Worm (Caenorhabditis elegans) whole organism, midembryonic: Measurements from ENCODE around the gene ugt-17.

Source experiments
- flt-1 ChIP-seq: fragments of 200-800 bp; sonication (Bioruptor generic); IDR thresholded peaks from 2 replicates; pipeline ENCODE4 v1.3.6; 2022; ENCODE audit warnings: missing genetic modification characterization, missing compliant biosample characterization
- med-1 ChIP-seq: sonication (generic microtip); optimal IDR thresholded peaks from 2 replicates; lab custom pipeline; 2017; ENCODE audit warnings: missing genetic modification characterization, mild to moderate bottlenecking, missing compliant biosample characterization, antibody characterized with exemption, missing genetic modification reagents; ENCODE audit not compliant: insufficient read depth

DNA sequence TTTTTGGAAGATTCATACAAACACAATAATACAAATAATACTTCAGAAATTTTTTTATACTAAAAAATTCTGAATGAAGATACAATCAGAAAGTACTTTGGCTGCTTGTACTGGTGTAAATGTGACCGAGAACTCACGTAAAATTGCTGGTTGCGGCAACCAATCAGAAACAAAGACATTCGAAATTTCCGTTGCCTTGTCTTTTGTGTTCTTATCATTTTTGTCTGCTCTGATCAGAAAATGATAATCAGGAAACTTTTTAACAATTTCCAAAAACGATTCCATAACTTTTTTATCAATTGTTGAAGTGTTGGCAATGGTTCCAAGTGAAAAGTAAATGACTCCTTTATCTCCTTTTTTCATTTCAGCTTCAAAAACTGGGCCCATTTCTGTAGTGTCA is 7.8 kb downstream of the ugt-17 start:
- TF ChIP-seq flt-1 (GFP tag; lab: Robert Waterston, UW): no peak
- TF ChIP-seq med-1: no peak
